Worm (Caenorhabditis elegans): Measurements from ENCODE around the gene irld-51.

irld-51 gene

ce11 chrII:2967064-2967463 is 14.5 kb upstream of the irld-51 start:
- TF ChIP-seq sma-9 (GFP tag; optimal IDR thresholded peaks at IDR 0.05), result peak; percentile 8
- no peak for TF ChIP-seq sma-9 (tag; optimal IDR thresholded peaks at IDR 0.05)
- TF ChIP-seq unc-39 (tag; optimal IDR thresholded peaks at IDR 0.05), result no peak
- no peak for TF ChIP-seq ztf-1 (GFP tag; conservative IDR thresholded peaks at IDR 0.05)
- no peak for TF ChIP-seq nhr-129 (tag; optimal IDR thresholded peaks at IDR 0.05)
- TF ChIP-seq nhr-23 (tag; optimal IDR thresholded peaks at IDR 0.05), result no peak
- TF ChIP-seq F13H6.1 (tag; optimal IDR thresholded peaks at IDR 0.05), result peak; percentile 74
- TF ChIP-seq skn-1 (tag; optimal IDR thresholded peaks at IDR 0.05), result no peak

ce11 chrII:2966350-2966749 is 13.8 kb upstream of the irld-51 start:
- TF ChIP-seq F13H6.1 (tag; optimal IDR thresholded peaks at IDR 0.05) (no peak), dmd-4 (tag; optimal IDR thresholded peaks at IDR 0.05) (no peak), Y55F3AM.14 (GFP tag; optimal IDR thresholded peaks at IDR 0.05) (no peak), unc-39 (tag; optimal IDR thresholded peaks at IDR 0.05) (no peak), nhr-129 (tag; optimal IDR thresholded peaks at IDR 0.05) (no peak), lin-11 (tag; optimal IDR thresholded peaks at IDR 0.05) (no peak), fos-1 (tag; optimal IDR thresholded peaks at IDR 0.05) (no peak), elt-1 (tag; optimal IDR thresholded peaks at IDR 0.05) (no peak), ZK546.5 (tag; optimal IDR thresholded peaks at IDR 0.05) (no peak), ceh-82 (tag; optimal IDR thresholded peaks at IDR 0.05) (no peak), snpc-4 (tag; optimal IDR thresholded peaks at IDR 0.05) (no peak), alr-1 (tag; optimal IDR thresholded peaks at IDR 0.05) (no peak), nhr-11 (tag; optimal IDR thresholded peaks at IDR 0.05) (no peak), unc-55 (GFP tag; optimal IDR thresholded peaks at IDR 0.05) (no peak), nhr-23 (tag; optimal IDR thresholded peaks at IDR 0.05) (no peak), egl-27 (tag; optimal IDR thresholded peaks at IDR 0.05) (no peak), nhr-12 (tag; optimal IDR thresholded peaks at IDR 0.05) (no peak), nhr-10 (tag; optimal IDR thresholded peaks at IDR 0.05) (no peak), nhr-237 (tag; optimal IDR thresholded peaks at IDR 0.05) (no peak)

- TF ChIP-seq lsy-2 (tag; optimal IDR thresholded peaks at IDR 0.05), result no peak
- no peak for TF ChIP-seq nhr-237 (tag; optimal IDR thresholded peaks at IDR 0.05)
- no peak for TF ChIP-seq skn-1 (tag; optimal IDR thresholded peaks at IDR 0.05)
- TF ChIP-seq elt-3 (tag; optimal IDR thresholded peaks at IDR 0.05), result no peak
- no peak for TF ChIP-seq ama-1 (optimal IDR thresholded peaks at IDR 0.05)
- no peak for TF ChIP-seq C34F6.9 (tag; optimal IDR thresholded peaks at IDR 0.05)
- TF ChIP-seq ceh-16 (tag; optimal IDR thresholded peaks at IDR 0.05), result no peak
- no peak for TF ChIP-seq egl-27 (tag; optimal IDR thresholded peaks at IDR 0.05)
- no peak for TF ChIP-seq F13H6.1 (tag; optimal IDR thresholded peaks at IDR 0.05)
- TF ChIP-seq lin-11 (tag; optimal IDR thresholded peaks at IDR 0.05), result no peak
- no peak for TF ChIP-seq nhr-10 (tag; optimal IDR thresholded peaks at IDR 0.05)
- no peak for TF ChIP-seq lin-39 (tag; optimal IDR thresholded peaks at IDR 0.05)
- TF ChIP-seq alr-1 (tag; optimal IDR thresholded peaks at IDR 0.05), result no peak
- TF ChIP-seq unc-62 (GFP tag; optimal IDR thresholded peaks at IDR 0.05), result no peak
- no peak for TF ChIP-seq nhr-12 (tag; optimal IDR thresholded peaks at IDR 0.05)
- TF ChIP-seq mdl-1 (tag; optimal IDR thresholded peaks at IDR 0.05), result no peak
These were observed 12.9 kb upstream of the irld-51 start for ce11 chrII:2965215-2965998.

ce11 chrII:2963619-2964018 is 11.1 kb upstream of the irld-51 start:
- TF ChIP-seq R02D3.7 (tag; optimal IDR thresholded peaks at IDR 0.05), result no peak
- TF ChIP-seq unc-55 (GFP tag; optimal IDR thresholded peaks at IDR 0.05), result no peak
- no peak for TF ChIP-seq aly-2 (tag; optimal IDR thresholded peaks at IDR 0.05)
- no peak for TF ChIP-seq lsy-2 (tag; optimal IDR thresholded peaks at IDR 0.05)
- TF ChIP-seq mdl-1 (tag; optimal IDR thresholded peaks at IDR 0.05), result no peak
- TF ChIP-seq Y55F3AM.14 (GFP tag; optimal IDR thresholded peaks at IDR 0.05), result no peak
- TF ChIP-seq skn-1 (tag; optimal IDR thresholded peaks at IDR 0.05), result no peak
- TF ChIP-seq zag-1 (tag; optimal IDR thresholded peaks at IDR 0.05), result no peak
- TF ChIP-seq fos-1 (tag; optimal IDR thresholded peaks at IDR 0.05), result no peak
- no peak for TF ChIP-seq ceh-16 (tag; optimal IDR thresholded peaks at IDR 0.05)
- TF ChIP-seq nhr-77 (tag; optimal IDR thresholded peaks at IDR 0.05), result no peak
- TF ChIP-seq dmd-4 (tag; optimal IDR thresholded peaks at IDR 0.05), result no peak
- no peak for TF ChIP-seq ztf-1 (GFP tag; conservative IDR thresholded peaks at IDR 0.05)

Measured in whole organism, L2 larva.